Worm (Caenorhabditis elegans): ENCODE data around the gene C40H1.8.
A peak's percentile ranks its signal among the peaks of the same experiment; 100 is the strongest.

C40H1.8 gene

DNA sequence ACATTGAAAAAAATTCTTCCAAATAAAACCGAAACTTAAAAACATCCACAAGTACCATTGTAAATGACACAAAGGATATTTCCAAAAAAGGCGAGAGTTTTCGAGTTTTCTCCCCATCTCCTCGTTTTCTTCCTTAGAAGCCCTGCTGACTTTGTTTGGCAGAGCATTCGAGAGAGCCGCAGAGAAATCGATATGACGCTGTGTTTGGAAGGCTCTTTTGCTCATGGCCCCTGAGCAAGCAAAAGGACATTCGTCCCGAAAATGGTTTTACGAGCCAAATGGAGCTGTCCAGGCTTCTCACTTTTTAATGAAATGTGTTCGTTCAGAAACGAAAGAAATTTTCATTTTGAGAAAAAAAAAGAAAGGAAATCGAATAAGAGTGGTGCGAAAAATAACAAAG, 42.4 kb upstream of the C40H1.8 start:
- TF ChIP-seq lsy-2 (tag; optimal IDR thresholded peaks at IDR 0.05): peak in 1 of 2 experiments; percentile 16
- TF ChIP-seq zag-1 (tag; optimal IDR thresholded peaks at IDR 0.05): no peak
- peak; percentile 22 for TF ChIP-seq unc-55 (GFP tag; optimal IDR thresholded peaks at IDR 0.05)
- peak; percentile 46 for TF ChIP-seq C34F6.9 (tag; optimal IDR thresholded peaks at IDR 0.05)

DNA sequence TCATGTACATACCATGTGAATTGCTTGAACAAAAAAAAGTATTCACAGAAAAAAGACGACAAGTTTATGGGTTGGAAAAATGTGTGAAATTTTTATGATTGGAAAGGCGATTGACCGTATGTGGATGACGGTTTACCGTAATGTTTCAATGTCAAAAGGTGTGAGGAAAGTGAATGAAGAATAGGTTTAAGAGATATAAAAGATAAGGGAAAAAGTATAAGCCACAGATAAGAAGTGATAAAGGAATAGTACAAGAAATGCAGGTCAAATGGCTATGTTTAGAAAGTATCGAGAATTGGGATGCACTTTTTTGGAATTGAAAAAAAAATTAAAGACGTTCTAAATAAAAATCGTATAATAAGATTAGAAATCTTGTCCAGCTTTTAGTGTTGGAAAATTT, 36.7 kb upstream of the C40H1.8 start:
- TF ChIP-seq fos-1 (tag; optimal IDR thresholded peaks at IDR 0.05) (peak; percentile 16), blmp-1 (tag; optimal IDR thresholded peaks at IDR 0.05; ENCODE audit: insufficient read depth) (peak; percentile 58), nhr-25 (tag; optimal IDR thresholded peaks at IDR 0.05) (no peak), elt-1 (tag; optimal IDR thresholded peaks at IDR 0.05) (no peak)

- TF ChIP-seq nhr-21 (tag; optimal IDR thresholded peaks at IDR 0.05): no peak
- TF ChIP-seq lin-39 (tag; optimal IDR thresholded peaks at IDR 0.05): no peak
- no peak for TF ChIP-seq skn-1 (tag; optimal IDR thresholded peaks at IDR 0.05)
- no peak for TF ChIP-seq sma-3 (GFP tag; optimal IDR thresholded peaks at IDR 0.05)
- no peak for TF ChIP-seq R02D3.7 (tag; optimal IDR thresholded peaks at IDR 0.05)
- no peak for TF ChIP-seq snpc-4 (tag; optimal IDR thresholded peaks at IDR 0.05)
- no peak for TF ChIP-seq mdl-1 (tag; optimal IDR thresholded peaks at IDR 0.05)
- no peak for TF ChIP-seq crh-2 (tag; optimal IDR thresholded peaks at IDR 0.05)
- no peak for TF ChIP-seq nhr-11 (tag; optimal IDR thresholded peaks at IDR 0.05)
- TF ChIP-seq zag-1 (tag; optimal IDR thresholded peaks at IDR 0.05): no peak
- TF ChIP-seq fos-1 (tag; optimal IDR thresholded peaks at IDR 0.05): no peak
- no peak for TF ChIP-seq F13H6.1 (tag; optimal IDR thresholded peaks at IDR 0.05)
- TF ChIP-seq ama-1 (optimal IDR thresholded peaks at IDR 0.05): no peak
- TF ChIP-seq lin-11 (tag; optimal IDR thresholded peaks at IDR 0.05): no peak
These were observed 33.0 kb upstream of the C40H1.8 start, which contains the start of gene fozi-1 for ce11 chrIII:9281480-9281879. TSS of gene fozi-1 (plus strand) at chrIII:9281780.

ce11 chrIII:9288540-9288939, 26.0 kb upstream of the C40H1.8 start:
- no peak for TF ChIP-seq crh-2 (tag; optimal IDR thresholded peaks at IDR 0.05)
- TF ChIP-seq fos-1 (tag; optimal IDR thresholded peaks at IDR 0.05): peak; percentile 28

- TF ChIP-seq unc-39 (tag; optimal IDR thresholded peaks at IDR 0.05) (no peak), ztf-11 (tag; optimal IDR thresholded peaks at IDR 0.05) (no peak), nhr-10 (tag; optimal IDR thresholded peaks at IDR 0.05) (no peak), aly-2 (tag; optimal IDR thresholded peaks at IDR 0.05) (no peak), elt-1 (tag; optimal IDR thresholded peaks at IDR 0.05) (no peak), sma-9 (GFP tag; optimal IDR thresholded peaks at IDR 0.05) (peak; percentile 64), sma-9 (tag; optimal IDR thresholded peaks at IDR 0.05) (no peak), lin-13 (GFP tag; optimal IDR thresholded peaks at IDR 0.05) (no peak), ceh-82 (tag; optimal IDR thresholded peaks at IDR 0.05) (no peak), gmeb-1 (tag; optimal IDR thresholded peaks at IDR 0.05) (peak; percentile 42), mdl-1 (tag; optimal IDR thresholded peaks at IDR 0.05) (no peak), crh-2 (tag; optimal IDR thresholded peaks at IDR 0.05) (peak; percentile 66), fos-1 (tag; optimal IDR thresholded peaks at IDR 0.05) (peak; percentile 87)
These were observed 24.7 kb upstream of the C40H1.8 start for ce11 chrIII:9289815-9290214.

- TF ChIP-seq mbf-1 (tag; optimal IDR thresholded peaks at IDR 0.05) (no peak), nhr-77 (tag; optimal IDR thresholded peaks at IDR 0.05) (no peak), blmp-1 (tag; optimal IDR thresholded peaks at IDR 0.05; ENCODE audit: insufficient read depth) (no peak), nhr-12 (tag; optimal IDR thresholded peaks at IDR 0.05) (no peak), mab-5 (tag; optimal IDR thresholded peaks at IDR 0.05) (no peak), zag-1 (tag; optimal IDR thresholded peaks at IDR 0.05) (no peak), nhr-129 (tag; optimal IDR thresholded peaks at IDR 0.05) (no peak), lin-13 (GFP tag; optimal IDR thresholded peaks at IDR 0.05) (no peak), F13H6.1 (tag; optimal IDR thresholded peaks at IDR 0.05) (no peak), lsy-2 (tag; optimal IDR thresholded peaks at IDR 0.05) (no peak), sma-9 (GFP tag; optimal IDR thresholded peaks at IDR 0.05) (no peak), sma-9 (tag; optimal IDR thresholded peaks at IDR 0.05) (no peak), nhr-21 (tag; optimal IDR thresholded peaks at IDR 0.05) (no peak), C34F6.9 (tag; optimal IDR thresholded peaks at IDR 0.05) (no peak), ztf-4 (tag; optimal IDR thresholded peaks at IDR 0.05) (no peak), R02D3.7 (tag; optimal IDR thresholded peaks at IDR 0.05) (no peak), nhr-11 (tag; optimal IDR thresholded peaks at IDR 0.05) (no peak), nhr-23 (tag; optimal IDR thresholded peaks at IDR 0.05) (no peak), ztf-11 (tag; optimal IDR thresholded peaks at IDR 0.05) (no peak), ceh-16 (tag; optimal IDR thresholded peaks at IDR 0.05) (no peak)
These were observed 17.2 kb upstream of the C40H1.8 start, which contains the start of gene K01B6.4 for ce11 chrIII:9297345-9297744. TSS of gene K01B6.4 (minus strand) at chrIII:9297445.

Measured in whole organism, L2 larva.